Worm (Caenorhabditis elegans) whole organism, L4 larva: Measurements from ENCODE around the gene far-8.

ENCODE experiments used
- F10B5.3 ChIP-seq: sonication (generic microtip); optimal IDR thresholded peaks from 2 replicates; lab custom pipeline; 2016; ENCODE audit warnings: mild to moderate bottlenecking, missing genetic modification characterization, missing compliant biosample characterization
- F26F4.8 ChIP-seq: fragments of 200-800 bp; sonication (Bioruptor generic); conservative IDR thresholded peaks from 2 replicates; pipeline ENCODE4 v1.3.6; 2022; ENCODE audit warnings: missing genetic modification characterization, missing compliant biosample characterization
- F44E2.7 ChIP-seq: fragments of 200-800 bp; sonication (Bioruptor generic); IDR thresholded peaks from 2 replicates; pipeline ENCODE4 v2.1.2; 2022; ENCODE audit warnings: missing genetic modification characterization, missing compliant biosample characterization
- T20F7.1 ChIP-seq: fragments of 200-800 bp; sonication (Bioruptor generic); optimal IDR thresholded peaks from 2 replicates; lab custom pipeline; 2018; ENCODE audit warnings: mild to moderate bottlenecking, missing genetic modification characterization, missing compliant biosample characterization
- Y105C5A.15 ChIP-seq: fragments of 200-800 bp; sonication (Bioruptor generic); IDR thresholded peaks from 2 replicates; pipeline ENCODE4 v1.3.6; 2022; ENCODE audit warnings: missing genetic modification characterization, missing compliant biosample characterization
- ZK546.5 ChIP-seq, 2 experiments: sonication (generic microtip); optimal IDR thresholded peaks; 2 replicates each; lab custom pipeline; 2017; ENCODE audit warnings: missing biosample characterization in 2 of 2, missing genetic modification characterization in 2 of 2
- aha-1 ChIP-seq: fragments of 150-350 bp; peaks from one replicate; lab custom pipeline; 2014; ENCODE audit warnings: missing biosample characterization, missing genetic modification characterization
- ama-1 ChIP-seq: fragments of 150-350 bp; optimal IDR thresholded peaks from 2 replicates; lab custom pipeline; 2014; ENCODE audit warnings: inconsistent platforms, mixed read lengths
- arid-1 ChIP-seq: fragments of 200-800 bp; sonication (Bioruptor generic); conservative IDR thresholded peaks from 2 replicates; pipeline ENCODE4 v1.3.6; 2022; ENCODE audit warnings: missing genetic modification reagents, missing genetic modification characterization, missing compliant biosample characterization
- attf-4 ChIP-seq: sonication (generic microtip); optimal IDR thresholded peaks from 3 replicates; lab custom pipeline; 2017; ENCODE audit warnings: missing biosample characterization, missing genetic modification characterization
- ceh-62 ChIP-seq: sonication (generic microtip); optimal IDR thresholded peaks from 2 replicates; lab custom pipeline; 2017; ENCODE audit warnings: missing biosample characterization, missing genetic modification characterization
- cey-2 ChIP-seq: sonication (generic microtip); optimal IDR thresholded peaks from 3 replicates; lab custom pipeline; 2017; ENCODE audit warnings: missing genetic modification characterization, mild to moderate bottlenecking, missing compliant biosample characterization, antibody characterized with exemption, borderline replicate concordance; ENCODE audit not compliant: insufficient read depth
- daf-19 ChIP-seq: fragments of 200-800 bp; sonication (Bioruptor generic); conservative IDR thresholded peaks from 2 replicates; pipeline ENCODE4 v1.3.6; 2022; ENCODE audit warnings: missing genetic modification characterization, missing compliant biosample characterization
- dmd-8 ChIP-seq: fragments of 200-800 bp; sonication (Bioruptor generic); IDR thresholded peaks from 2 replicates; pipeline ENCODE4 v1.3.6; 2022; ENCODE audit warnings: missing genetic modification characterization, missing compliant biosample characterization
- dmd-9 ChIP-seq: fragments of 200-800 bp; sonication (Bioruptor generic); IDR thresholded peaks from 2 replicates; pipeline ENCODE4 v1.3.6; 2022; ENCODE audit warnings: missing genetic modification reagents, missing genetic modification characterization, missing compliant biosample characterization
- dve-1 ChIP-seq: sonication (generic microtip); optimal IDR thresholded peaks from 2 replicates; lab custom pipeline; 2017; ENCODE audit warnings: antibody characterized with exemption, mild to moderate bottlenecking, missing genetic modification characterization, missing compliant biosample characterization; ENCODE audit not compliant: insufficient read depth
- fkh-10 ChIP-seq: fragments of 150-350 bp; optimal IDR thresholded peaks from 2 replicates; lab custom pipeline; 2014; ENCODE audit warnings: missing biosample characterization, missing genetic modification reagents, missing genetic modification characterization
- hmg-1.1 ChIP-seq: fragments of 200-800 bp; sonication (Bioruptor generic); IDR thresholded peaks from 2 replicates; pipeline ENCODE4 v1.3.6; 2022; ENCODE audit warnings: missing genetic modification reagents, missing genetic modification characterization, missing compliant biosample characterization
- lin-15B ChIP-seq: fragments of 150-350 bp; sonication (generic microtip); optimal IDR thresholded peaks from 3 replicates; lab custom pipeline; 2014; ENCODE audit warnings: missing biosample characterization, missing genetic modification characterization
- mep-1 ChIP-seq: fragments of 150-350 bp; sonication (generic microtip); optimal IDR thresholded peaks from 3 replicates; lab custom pipeline; 2014; ENCODE audit warnings: missing biosample characterization, missing genetic modification characterization
- nhr-10 ChIP-seq: fragments of 150-350 bp; optimal IDR thresholded peaks from 2 replicates; lab custom pipeline; 2014; ENCODE audit warnings: missing biosample characterization, missing genetic modification characterization
- nhr-11 ChIP-seq: fragments of 150-350 bp; optimal IDR thresholded peaks from 2 replicates; lab custom pipeline; 2014; ENCODE audit warnings: missing biosample characterization, missing genetic modification characterization
- nhr-111 ChIP-seq: fragments of 200-800 bp; sonication (Bioruptor generic); optimal IDR thresholded peaks from 2 replicates; lab custom pipeline; 2018; ENCODE audit warnings: mild to moderate bottlenecking, missing genetic modification characterization, missing compliant biosample characterization
- nhr-42 ChIP-seq: fragments of 200-800 bp; sonication (Bioruptor generic); IDR thresholded peaks from 2 replicates; pipeline ENCODE4 v1.3.6; 2022; ENCODE audit warnings: missing genetic modification characterization, missing compliant biosample characterization
- nhr-77 ChIP-seq: fragments of 150-350 bp; optimal IDR thresholded peaks from 2 replicates; lab custom pipeline; 2014; ENCODE audit warnings: missing biosample characterization, missing genetic modification characterization
- set-16 ChIP-seq: fragments of 200-800 bp; sonication (Bioruptor generic); IDR thresholded peaks from 2 replicates; pipeline ENCODE4 v1.3.6; 2022; ENCODE audit warnings: missing genetic modification reagents, missing genetic modification characterization, missing compliant biosample characterization
- snpc-1.2 ChIP-seq: fragments of 200-800 bp; sonication (Bioruptor generic); IDR thresholded peaks from 2 replicates; pipeline ENCODE4 v1.3.6; 2022; ENCODE audit warnings: missing genetic modification reagents, missing genetic modification characterization, missing compliant biosample characterization
- unc-130 ChIP-seq: sonication (generic microtip); optimal IDR thresholded peaks from 2 replicates; lab custom pipeline; 2016; ENCODE audit warnings: missing genetic modification reagents, missing genetic modification characterization, missing compliant biosample characterization
- unc-62 ChIP-seq, 3 experiments: fragments of 150-350 bp in 1 of 3; sonication (generic microtip); optimal IDR thresholded peaks in 2 of 3; peaks in 1 of 3; 1 replicate in 1 of 3; 2 replicates in 2 of 3; lab custom pipeline; 2014 to 2017; ENCODE audit warnings: missing biosample characterization in 3 of 3, missing genetic modification characterization in 3 of 3, missing genetic modification reagents in 3 of 3, missing genotype in 1 of 3
- ztf-11 ChIP-seq: fragments of 150-350 bp; optimal IDR thresholded peaks from 2 replicates; lab custom pipeline; 2014; ENCODE audit warnings: missing biosample characterization, missing genetic modification characterization

Gene far-8

DNA sequence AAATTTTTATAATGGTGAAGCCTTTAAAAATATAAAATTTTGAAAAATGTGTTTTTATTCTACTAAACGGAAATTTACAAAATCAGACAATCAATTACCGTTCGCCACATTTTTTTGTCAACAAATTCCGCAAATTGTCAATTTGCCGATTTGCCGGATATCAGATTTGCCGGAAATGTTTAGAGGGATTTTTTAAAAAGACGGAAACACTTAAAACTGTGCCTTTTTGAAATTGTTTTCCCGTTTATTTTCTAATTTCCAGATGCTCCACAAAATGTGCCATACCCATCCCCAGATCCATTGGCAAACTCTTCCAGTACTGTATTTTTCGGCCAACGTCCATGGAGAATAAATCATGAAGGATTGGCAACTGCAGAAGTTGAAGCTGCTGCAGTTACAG, 45.2 kb upstream of the far-8 start:
- TF ChIP-seq unc-62 (GFP tag; optimal IDR thresholded peaks at IDR 0.05 in 1 of 2; lab: Kevin White, UChicago) (peak in 1 of 2 experiments; percentile 55), unc-62 (tag; optimal IDR thresholded peaks at IDR 0.05; lab: Kevin White, UChicago) (no peak), F26F4.8 (GFP tag; lab: Robert Waterston, UW) (no peak)

DNA sequence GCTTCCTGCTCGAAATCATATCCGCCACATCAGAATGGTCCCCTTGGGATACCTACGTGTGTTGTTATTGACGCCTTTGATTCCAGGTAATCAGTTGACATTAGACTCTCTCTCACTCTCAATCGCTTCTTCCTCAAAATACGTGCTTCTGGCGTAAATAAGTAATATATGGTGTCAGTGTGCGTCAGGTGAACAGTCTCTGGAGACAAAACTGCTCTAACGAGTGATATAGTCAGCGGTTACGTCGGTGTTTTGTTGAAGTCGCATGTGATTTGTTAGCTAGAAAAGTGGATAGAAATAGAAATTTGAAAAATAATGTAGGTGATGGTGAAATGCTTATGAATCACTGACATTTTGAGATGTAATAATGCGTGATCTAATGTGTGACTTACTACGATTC, 40.7 kb upstream of the far-8 start:
- TF ChIP-seq nhr-10 (tag; lab: Kevin White, UChicago), result no peak
- TF ChIP-seq nhr-111 (GFP tag; lab: Kevin White, UChicago), result no peak
- no peak for TF ChIP-seq daf-19 (GFP tag; lab: Robert Waterston, UW)
- TF ChIP-seq fkh-10 (GFP tag; lab: Kevin White, UChicago), result no peak
- no peak for TF ChIP-seq unc-130 (GFP tag; lab: Kevin White, UChicago)
- no peak for TF ChIP-seq arid-1
- TF ChIP-seq T20F7.1, result no peak
- TF ChIP-seq hmg-1.1, result no peak
- TF ChIP-seq mep-1 (tag; lab: Kevin White, UChicago), result no peak
- TF ChIP-seq nhr-77 (tag; lab: Kevin White, UChicago), result no peak
- TF ChIP-seq dmd-9, result no peak
- no peak for TF ChIP-seq ama-1 (lab: Kevin White, UChicago)
- TF ChIP-seq F26F4.8 (GFP tag; lab: Robert Waterston, UW), result no peak
- TF ChIP-seq aha-1, result no peak
- no peak for TF ChIP-seq Y105C5A.15 (GFP tag; lab: Robert Waterston, UW)
- no peak for TF ChIP-seq dmd-8 (GFP tag; lab: Robert Waterston, UW)
- no peak for TF ChIP-seq ZK546.5 (tag; optimal IDR thresholded peaks at IDR 0.05; lab: Kevin White, UChicago)

- TF ChIP-seq aha-1 (peak; percentile 65), cey-2 (tag; lab: Kevin White, UChicago) (no peak)
Measured at ce11 chrIII:811544-811943, 31.2 kb upstream of the far-8 start, which contains the start of gene daf-7. TSS of gene daf-7 (plus strand) at chrIII:811844.

ce11 chrIII:815845-816244, 26.9 kb upstream of the far-8 start, which contains the start of gene dac-1:
TSS of gene dac-1 (plus strand) at chrIII:816145.
- TF ChIP-seq snpc-1.2 (GFP tag; lab: Robert Waterston, UW) (no peak), ztf-11 (tag; lab: Kevin White, UChicago) (no peak), fkh-10 (GFP tag; lab: Kevin White, UChicago) (no peak), set-16 (no peak), F44E2.7 (no peak), ceh-62 (tag; lab: Kevin White, UChicago) (no peak), lin-15B (tag; lab: Kevin White, UChicago) (no peak), dve-1 (no peak)

DNA sequence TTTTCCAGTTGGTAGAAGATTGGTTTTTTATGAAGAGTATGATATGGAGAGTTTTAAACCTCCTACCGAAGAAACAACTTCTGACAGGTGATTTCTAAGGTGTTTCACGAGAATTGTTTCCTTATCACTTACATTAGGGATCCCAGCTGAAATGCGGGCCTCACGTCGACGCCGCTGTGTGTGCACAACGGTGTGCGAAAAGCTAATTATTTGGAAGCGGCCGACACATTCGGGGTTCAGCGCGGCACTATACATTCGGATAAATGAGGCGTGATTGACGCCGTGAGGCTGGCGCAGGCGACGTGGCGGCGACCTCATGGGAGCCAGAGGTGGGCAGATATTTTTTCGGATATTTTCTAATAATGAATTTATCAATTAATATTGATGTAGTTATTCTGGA, 23.4 kb upstream of the far-8 start:
- TF ChIP-seq nhr-42 (GFP tag; lab: Robert Waterston, UW) (0 out of 2 replicates have a peak, but pooled peaks have one; percentile 10), F10B5.3 (tag; lab: Kevin White, UChicago) (no peak), set-16 (peak; percentile 36; the same call in 1 of the 2 replicates)

DNA sequence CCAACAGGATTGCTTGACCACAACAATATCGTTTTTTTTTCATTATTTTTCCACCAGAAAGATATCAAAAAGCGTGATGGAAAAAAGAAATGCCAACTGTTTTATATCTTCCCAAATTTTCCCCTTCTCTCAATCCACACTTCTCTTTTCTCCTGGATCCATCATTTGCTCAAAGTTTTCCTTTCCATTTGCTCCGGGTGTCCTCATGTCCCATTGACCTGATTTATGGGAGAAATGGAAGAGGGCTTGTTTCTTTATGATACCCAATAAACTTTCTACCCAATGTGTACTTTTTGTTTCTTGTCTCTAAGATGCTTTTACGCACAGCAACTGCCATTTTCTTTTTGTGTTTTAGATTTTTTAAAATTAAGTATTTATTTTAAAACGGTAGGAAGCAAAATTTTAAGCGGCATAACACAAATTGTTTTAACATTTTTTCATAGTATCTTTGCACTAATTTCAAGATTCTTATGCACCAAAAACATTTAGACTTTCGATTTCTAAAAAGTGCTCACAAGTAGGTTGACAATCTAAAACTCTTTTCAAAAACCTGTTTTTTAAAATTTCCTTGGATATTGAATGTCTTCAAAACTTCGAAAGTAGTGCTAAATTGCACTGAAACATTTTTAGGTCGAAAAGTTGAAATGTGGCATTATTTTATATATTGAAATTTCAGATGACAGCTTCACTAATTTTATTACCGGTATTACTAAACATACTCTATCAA, 20.0 kb upstream of the far-8 start, which contains the start of gene clec-149:
Gene clec-149 (plus strand): TSS at position 677 of the 727 bp plus-strand sequence.
- TF ChIP-seq nhr-11 (tag; lab: Kevin White, UChicago) (peak; percentile 10), attf-4 (tag; lab: Kevin White, UChicago) (no peak)
